Worm (Caenorhabditis elegans): ENCODE measurements around the gene spe-45.

The spe-45 gene

ce11 chrIV:12391003-12391637 lies 1.2 kb upstream of the spe-45 start, which contains the start of the genes rps-23 and dpm-3:
rps-23 (minus strand) TSS chrIV:12391053.
dpm-3 (plus strand) TSS chrIV:12391587.
- TF ChIP-seq lim-6 (tag; optimal IDR thresholded peaks at IDR 0.05) (peak; percentile 84), zip-5 (tag; optimal IDR thresholded peaks at IDR 0.05) (peak; percentile 94), pros-1 (tag; optimal IDR thresholded peaks at IDR 0.05) (no peak), tbx-2 (tag; optimal IDR thresholded peaks at IDR 0.05) (peak; percentile 93), ahr-1 (tag; optimal IDR thresholded peaks at IDR 0.05) (no peak), nfya-1 (tag; optimal IDR thresholded peaks at IDR 0.05) (peak; percentile 90), npax-4 (tag; optimal IDR thresholded peaks at IDR 0.05) (no peak), unc-86 (tag; optimal IDR thresholded peaks at IDR 0.05) (peak; percentile 48), ref-2 (tag; optimal IDR thresholded peaks at IDR 0.05) (peak; percentile 70), ceh-24 (tag; optimal IDR thresholded peaks at IDR 0.05) (no peak), C08G9.2 (tag; optimal IDR thresholded peaks at IDR 0.05) (peak; percentile 92), syd-9 (tag; optimal IDR thresholded peaks at IDR 0.05) (no peak), dmd-4 (tag; optimal IDR thresholded peaks at IDR 0.05; ENCODE audit: borderline replicate concordance) (no peak), pag-3 (tag; optimal IDR thresholded peaks at IDR 0.05; ENCODE audit: borderline replicate concordance) (no peak), ceh-22 (tag; optimal IDR thresholded peaks at IDR 0.05) (no peak), pat-9 (tag; optimal IDR thresholded peaks at IDR 0.05) (no peak), fkh-6 (tag; optimal IDR thresholded peaks at IDR 0.05) (peak; percentile 76), madf-2 (tag; optimal IDR thresholded peaks at IDR 0.05) (peak; percentile 72), unc-3 (GFP tag; conservative IDR thresholded peaks at IDR 0.05) (0 out of 2 replicates have a peak, but pooled peaks have one; percentile 22), unc-3 (tag; optimal IDR thresholded peaks at IDR 0.05) (no peak), ceh-18 (tag; optimal IDR thresholded peaks at IDR 0.05) (peak; percentile 64), tbx-7 (tag; optimal IDR thresholded peaks at IDR 0.05) (peak; percentile 64), mec-3 (tag; optimal IDR thresholded peaks at IDR 0.05; ENCODE audit: borderline replicate concordance) (no peak), elt-2 (tag; optimal IDR thresholded peaks at IDR 0.05) (peak; percentile 70), ceh-48 (tag; optimal IDR thresholded peaks at IDR 0.05) (no peak), F13H6.1 (tag; optimal IDR thresholded peaks at IDR 0.05) (peak; percentile 37), pax-1 (tag; optimal IDR thresholded peaks at IDR 0.05) (peak; percentile 69), gmeb-2 (tag; optimal IDR thresholded peaks at IDR 0.05) (no peak), ceh-14 (tag; optimal IDR thresholded peaks at IDR 0.05) (peak; percentile 35), unc-42 (tag; optimal IDR thresholded peaks at IDR 0.05) (peak; percentile 69), sox-4 (tag; optimal IDR thresholded peaks at IDR 0.05) (no peak), pha-2 (tag; optimal IDR thresholded peaks at IDR 0.05) (peak; percentile 65), rnt-1 (tag; optimal IDR thresholded peaks at IDR 0.05) (peak; percentile 82), ceh-31 (tag; optimal IDR thresholded peaks at IDR 0.05) (peak; percentile 95), hlh-15 (tag; optimal IDR thresholded peaks at IDR 0.05) (no peak), unc-55 (GFP tag; optimal IDR thresholded peaks at IDR 0.05) (peak; percentile 46), ztf-16 (tag; optimal IDR thresholded peaks at IDR 0.05) (peak; percentile 38), fax-1 (tag; optimal IDR thresholded peaks at IDR 0.05) (peak; percentile 76), elt-4 (tag; optimal IDR thresholded peaks at IDR 0.05) (no peak), lin-11 (tag; optimal IDR thresholded peaks at IDR 0.05) (no peak), ama-1 (optimal IDR thresholded peaks at IDR 0.05) (no peak), che-1 (tag; optimal IDR thresholded peaks at IDR 0.05) (peak; percentile 26), nhr-232 (tag; optimal IDR thresholded peaks at IDR 0.05) (no peak), eyg-1 (tag; optimal IDR thresholded peaks at IDR 0.05) (peak; percentile 19), pha-4 (tag; optimal IDR thresholded peaks at IDR 0.05) (no peak), sox-2 (GFP tag; IDR thresholded peaks at IDR 0.05) (no peak), fkh-10 (GFP tag; optimal IDR thresholded peaks at IDR 0.05) (no peak), hlh-8 (tag; optimal IDR thresholded peaks at IDR 0.05) (peak; percentile 75), K09A11.1 (tag; optimal IDR thresholded peaks at IDR 0.05; ENCODE audit: insufficient read depth) (no peak), ceh-6 (GFP tag; optimal IDR thresholded peaks at IDR 0.05) (no peak), ceh-2 (tag; optimal IDR thresholded peaks at IDR 0.05) (peak; percentile 90), ceh-45 (GFP tag; IDR thresholded peaks at IDR 0.05) (no peak), hlh-13 (GFP tag; optimal IDR thresholded peaks at IDR 0.05) (peak; percentile 57)

All from whole organism, late embryonic.